Worm (Caenorhabditis elegans) whole organism, mixed stage, embryonic: Measurements from ENCODE around the gene gpa-4.

Experiments
- bed-3 ChIP-seq: fragments of 200-800 bp; sonication (Bioruptor generic); optimal IDR thresholded peaks from 3 replicates; lab custom pipeline; 2018; ENCODE audit warnings: mild to moderate bottlenecking, missing genetic modification characterization, moderate library complexity, missing compliant biosample characterization
- ceh-43 ChIP-seq: fragments of 200-800 bp; sonication (Bioruptor generic); optimal IDR thresholded peaks from 2 replicates; lab custom pipeline; 2018; ENCODE audit warnings: mild to moderate bottlenecking, missing genetic modification characterization, moderate library complexity, missing compliant biosample characterization
- ces-1 ChIP-seq: fragments of 150-350 bp; optimal IDR thresholded peaks from 2 replicates; lab custom pipeline; 2014; ENCODE audit warnings: missing biosample characterization, missing genetic modification reagents, missing genetic modification characterization
- nhr-76 ChIP-seq: sonication (generic microtip); optimal IDR thresholded peaks from 2 replicates; lab custom pipeline; 2017; ENCODE audit warnings: missing biosample characterization, missing genetic modification characterization
- pha-4 ChIP-seq: fragments of 150-350 bp; optimal IDR thresholded peaks from 2 replicates; lab custom pipeline; 2018; ENCODE audit warnings: missing biosample characterization, missing genetic modification reagents, missing genetic modification characterization
- ztf-11 ChIP-seq: fragments of 150-350 bp; optimal IDR thresholded peaks from 2 replicates; lab custom pipeline; 2014; ENCODE audit warnings: missing biosample characterization, missing genetic modification characterization

ce11 chrIV:422112-422511 is 20.6 kb downstream of the gpa-4 start:
- TF ChIP-seq pha-4 (tag; lab: Kevin White, UChicago) = no peak
- no peak for TF ChIP-seq ces-1 (GFP tag; lab: Kevin White, UChicago)
- TF ChIP-seq nhr-76 (tag; lab: Kevin White, UChicago) = no peak
- no peak for TF ChIP-seq bed-3
- TF ChIP-seq ztf-11 (tag; lab: Kevin White, UChicago) = no peak
- TF ChIP-seq ceh-43 (GFP tag; lab: Kevin White, UChicago) = no peak
